Comparison of ENCODE assay signal across 1 fruit fly cellular context in genomic region chr2L:16548418-16549108, dm6.
TF ChIP-seq lines count a peak whose summit lies in the region.

No protein-coding gene starts in this region.

TF ChIP-seq in whole organism, embryonic, 481 proteins besides CTCF, POLR2A, EP300 and RAD21 (continued from another document):
- peak; percentile 21 for TF ChIP-seq Spps (tag; optimal IDR thresholded peaks at IDR 0.05; lab: Kevin White, UChicago)
- no peak for TF ChIP-seq CG7839 (tag; optimal IDR thresholded peaks at IDR 0.05; lab: Kevin White, UChicago)
- TF ChIP-seq CG11504 (tag; optimal IDR thresholded peaks at IDR 0.05; lab: Kevin White, UChicago): peak; percentile 54
- peak; percentile 25 for TF ChIP-seq CG15601 (tag; optimal IDR thresholded peaks at IDR 0.05; lab: Kevin White, UChicago)
- peak; percentile 38 for TF ChIP-seq caup (GFP tag; optimal IDR thresholded peaks at IDR 0.05; lab: Kevin White, UChicago; ENCODE audit: severe bottlenecking)
- no peak for TF ChIP-seq H15 (GFP tag; IDR thresholded peaks at IDR 0.05; lab: Robert Waterston, UW)
- TF ChIP-seq CG10267 (tag; optimal IDR thresholded peaks at IDR 0.05; lab: Kevin White, UChicago): peak; percentile 55
- peak; percentile 53 for TF ChIP-seq lab (GFP tag; optimal IDR thresholded peaks at IDR 0.05; lab: Kevin White, UChicago)
- TF ChIP-seq CG8388 (GFP tag; optimal IDR thresholded peaks at IDR 0.05; lab: Kevin White, UChicago): peak; percentile 72
- no peak for TF ChIP-seq CG4617 (GFP tag; optimal IDR thresholded peaks at IDR 0.05; lab: Kevin White, UChicago; ENCODE audit: borderline replicate concordance)
- no peak for TF ChIP-seq CG13287 (GFP tag; IDR thresholded peaks at IDR 0.05; lab: Robert Waterston, UW; ENCODE audit: partially characterized antibody)
- 0 out of 2 replicates have a peak, but pooled peaks have one; percentile 19 for TF ChIP-seq Doc2 (GFP tag; IDR thresholded peaks at IDR 0.05; lab: Robert Waterston, UW)
- TF ChIP-seq Asciz (GFP tag; optimal IDR thresholded peaks at IDR 0.05; lab: Kevin White, UChicago): peak; percentile 45
- peak; percentile 71 for TF ChIP-seq gem (tag; optimal IDR thresholded peaks at IDR 0.05; lab: Kevin White, UChicago)
- peak; percentile 63 for TF ChIP-seq CG18599 (GFP tag; optimal IDR thresholded peaks at IDR 0.05; lab: Kevin White, UChicago)
- no peak for TF ChIP-seq D (optimal IDR thresholded peaks at IDR 0.05; lab: Kevin White, UChicago)
- peak; percentile 5 for TF ChIP-seq D (GFP tag; optimal IDR thresholded peaks at IDR 0.05; lab: Kevin White, UChicago)
- peak; percentile 25; the same call in 1 of the 2 replicates for TF ChIP-seq CG6689 (GFP tag; IDR thresholded peaks at IDR 0.05; lab: Robert Waterston, UW)
- peak; percentile 53 for TF ChIP-seq CG18262 (tag; optimal IDR thresholded peaks at IDR 0.05; lab: Kevin White, UChicago)
- TF ChIP-seq CG31441 (GFP tag; IDR thresholded peaks at IDR 0.05; lab: Robert Waterston, UW): peak; percentile 48
- peak; percentile 10 for TF ChIP-seq CG10209 (GFP tag; optimal IDR thresholded peaks at IDR 0.05; lab: Kevin White, UChicago)
- TF ChIP-seq CG12299 (tag; optimal IDR thresholded peaks at IDR 0.05; lab: Kevin White, UChicago): peak; percentile 66
- peak; percentile 9 for TF ChIP-seq CG1233 (GFP tag; optimal IDR thresholded peaks at IDR 0.05; lab: Kevin White, UChicago)
- TF ChIP-seq Xbp1 (GFP tag; optimal IDR thresholded peaks at IDR 0.05; lab: Kevin White, UChicago): peak; percentile 20
- TF ChIP-seq CG30403 (GFP tag; optimal IDR thresholded peaks at IDR 0.05; lab: Kevin White, UChicago): peak; percentile 24
- no peak for TF ChIP-seq CHES-1-like (GFP tag; optimal IDR thresholded peaks at IDR 0.05; lab: Kevin White, UChicago)
- peak; percentile 19 for TF ChIP-seq CG4424 (GFP tag; optimal IDR thresholded peaks at IDR 0.05; lab: Kevin White, UChicago)
- peak; percentile 43 for TF ChIP-seq cwo (GFP tag; optimal IDR thresholded peaks at IDR 0.05; lab: Kevin White, UChicago)
- TF ChIP-seq CG9727 (GFP tag; optimal IDR thresholded peaks at IDR 0.05; lab: Kevin White, UChicago): peak; percentile 58
- peak; percentile 11 for TF ChIP-seq odd (GFP tag; optimal IDR thresholded peaks at IDR 0.05; lab: Kevin White, UChicago)
- no peak for TF ChIP-seq CG10366 (GFP tag; IDR thresholded peaks at IDR 0.05; lab: Robert Waterston, UW)
- TF ChIP-seq Trl (optimal IDR thresholded peaks at IDR 0.05; lab: Kevin White, UChicago): peak in 1 of 2 experiments; percentile 7
- TF ChIP-seq Trl (GFP tag; optimal IDR thresholded peaks at IDR 0.05; lab: Kevin White, UChicago): no peak
- no peak for TF ChIP-seq CG12071 (GFP tag; optimal IDR thresholded peaks at IDR 0.05; lab: Kevin White, UChicago)
- peak; percentile 9 for TF ChIP-seq D19A (tag; optimal IDR thresholded peaks at IDR 0.05; lab: Kevin White, UChicago)
- peak; percentile 69 for TF ChIP-seq Sox100B (GFP tag; optimal IDR thresholded peaks at IDR 0.05; lab: Kevin White, UChicago)
- no peak for TF ChIP-seq CG11696 (GFP tag; IDR thresholded peaks at IDR 0.05; lab: Robert Waterston, UW)
- TF ChIP-seq Hr51 (GFP tag; optimal IDR thresholded peaks at IDR 0.05; lab: Kevin White, UChicago): peak in 1 of 2 experiments; percentile 69
- peak; percentile 27; the same call in 1 of the 3 replicates for TF ChIP-seq tgo (GFP tag; IDR thresholded peaks at IDR 0.05; lab: Robert Waterston, UW)
- peak; percentile 6 for TF ChIP-seq fd3F (GFP tag; optimal IDR thresholded peaks at IDR 0.05; lab: Kevin White, UChicago)
- TF ChIP-seq Oli (tag; optimal IDR thresholded peaks at IDR 0.05; lab: Kevin White, UChicago): peak; percentile 5
- TF ChIP-seq CG3726 (GFP tag; IDR thresholded peaks at IDR 0.05; lab: Robert Waterston, UW): 0 out of 3 replicates have a peak, but pooled peaks have one; percentile 19
- peak; percentile 33 for TF ChIP-seq Hmr (GFP tag; optimal IDR thresholded peaks at IDR 0.05; lab: Kevin White, UChicago)
- TF ChIP-seq CG7963 (GFP tag; IDR thresholded peaks at IDR 0.05; lab: Robert Waterston, UW; ENCODE audit: partially characterized antibody): no peak
- TF ChIP-seq Ets97D (GFP tag; optimal IDR thresholded peaks at IDR 0.05; lab: Kevin White, UChicago): no peak
- peak; percentile 28 for TF ChIP-seq trem (tag; optimal IDR thresholded peaks at IDR 0.05; lab: Kevin White, UChicago)
TF ChIP-seq in whole organism, embryonic: peak in this region for 55.
